Fruit fly (Drosophila melanogaster): ENCODE results near the gene CG13078.

The CG13078 gene

dm6 chr2L:19537779-19538456, 25.8 kb upstream of the CG13078 start, which contains the start of gene CG13082 (continued):
- TF ChIP-seq exex (tag; optimal IDR thresholded peaks at IDR 0.05) (no peak), tap (tag; optimal IDR thresholded peaks at IDR 0.05) (peak; percentile 20), CG10147 (GFP tag; optimal IDR thresholded peaks at IDR 0.05) (no peak), CG12219 (GFP tag; optimal IDR thresholded peaks at IDR 0.05) (peak; percentile 2), CG14667 (GFP tag; IDR thresholded peaks at IDR 0.05) (no peak), gem (tag; optimal IDR thresholded peaks at IDR 0.05) (peak; percentile 76), pan (optimal IDR thresholded peaks at IDR 0.05) (no peak), pan (GFP tag; optimal IDR thresholded peaks at IDR 0.05 in 1 of 2, IDR thresholded peaks at IDR 0.05 in 1 of 2) (no peak), gcm (GFP tag; optimal IDR thresholded peaks at IDR 0.05) (peak; percentile 54), zfh1 (GFP tag; IDR thresholded peaks at IDR 0.05) (peak; percentile 65), Trl (optimal IDR thresholded peaks at IDR 0.05) (no peak), Trl (GFP tag; optimal IDR thresholded peaks at IDR 0.05) (no peak), CG10565 (GFP tag; optimal IDR thresholded peaks at IDR 0.05) (no peak), sr (GFP tag; IDR thresholded peaks at IDR 0.05) (no peak), Hand (GFP tag; optimal IDR thresholded peaks at IDR 0.05) (no peak), Mad (GFP tag; optimal IDR thresholded peaks at IDR 0.05) (peak; percentile 6), usp (GFP tag; optimal IDR thresholded peaks at IDR 0.05) (no peak), CG17829 (tag; optimal IDR thresholded peaks at IDR 0.05) (peak; percentile 78), Abd-B (GFP tag; optimal IDR thresholded peaks at IDR 0.05) (peak; percentile 8), CG2712 (tag; optimal IDR thresholded peaks at IDR 0.05) (peak; percentile 83), dpn (GFP tag; optimal IDR thresholded peaks at IDR 0.05) (peak in 1 of 2 experiments; percentile 9), ranshi (GFP tag; IDR thresholded peaks at IDR 0.05) (0 out of 2 replicates have a peak, but pooled peaks have one; percentile 6), Hr51 (GFP tag; optimal IDR thresholded peaks at IDR 0.05) (peak in 1 of 2 experiments; percentile 2), oc (tag; optimal IDR thresholded peaks at IDR 0.05) (peak; percentile 50), CG4424 (GFP tag; optimal IDR thresholded peaks at IDR 0.05) (peak; percentile 75), Ptx1 (GFP tag; IDR thresholded peaks at IDR 0.05) (no peak; the same call in 1 of the 2 replicates), PHDP (tag; optimal IDR thresholded peaks at IDR 0.05) (peak; percentile 47), CG17612 (GFP tag; IDR thresholded peaks at IDR 0.05) (no peak), CG34376 (GFP tag; optimal IDR thresholded peaks at IDR 0.05) (no peak), nmo (GFP tag; optimal IDR thresholded peaks at IDR 0.05) (peak; percentile 78), CrebB (tag; optimal IDR thresholded peaks at IDR 0.05) (no peak), CG10321 (GFP tag; IDR thresholded peaks at IDR 0.05) (no peak), Dip3 (GFP tag; optimal IDR thresholded peaks at IDR 0.05) (peak; percentile 27), sisA (GFP tag; IDR thresholded peaks at IDR 0.05) (peak; percentile 42; the same call in 1 of the 2 replicates), NC2α (GFP tag; optimal IDR thresholded peaks at IDR 0.05) (no peak), slp2 (GFP tag; optimal IDR thresholded peaks at IDR 0.05) (peak; percentile 40), CG17359 (tag; optimal IDR thresholded peaks at IDR 0.05) (peak; percentile 11), CG4404 (GFP tag; IDR thresholded peaks at IDR 0.05) (no peak), Hr39 (optimal IDR thresholded peaks at IDR 0.05) (peak; percentile 6), Stat92E (GFP tag; optimal IDR thresholded peaks at IDR 0.05) (peak in 1 of 3 experiments; percentile 65), NC2β (GFP tag; optimal IDR thresholded peaks at IDR 0.05) (no peak), CG18599 (GFP tag; optimal IDR thresholded peaks at IDR 0.05) (peak; percentile 30), CG1603 (tag; optimal IDR thresholded peaks at IDR 0.05) (no peak), Pdp1 (GFP tag; optimal IDR thresholded peaks at IDR 0.05) (peak; percentile 13 to 23), slbo (GFP tag; IDR thresholded peaks at IDR 0.05) (no peak), lab (GFP tag; optimal IDR thresholded peaks at IDR 0.05) (no peak), ro (GFP tag; IDR thresholded peaks at IDR 0.05) (no peak), dysf (GFP tag; IDR thresholded peaks at IDR 0.05) (0 out of 3 replicates have a peak, but pooled peaks have one; percentile 17), unpg (GFP tag; optimal IDR thresholded peaks at IDR 0.05) (peak; percentile 63), phol (tag; optimal IDR thresholded peaks at IDR 0.05) (peak; percentile 74)
